Fruit fly (Drosophila melanogaster): ENCODE data around the gene CG31668.

CG31668 gene

DNA sequence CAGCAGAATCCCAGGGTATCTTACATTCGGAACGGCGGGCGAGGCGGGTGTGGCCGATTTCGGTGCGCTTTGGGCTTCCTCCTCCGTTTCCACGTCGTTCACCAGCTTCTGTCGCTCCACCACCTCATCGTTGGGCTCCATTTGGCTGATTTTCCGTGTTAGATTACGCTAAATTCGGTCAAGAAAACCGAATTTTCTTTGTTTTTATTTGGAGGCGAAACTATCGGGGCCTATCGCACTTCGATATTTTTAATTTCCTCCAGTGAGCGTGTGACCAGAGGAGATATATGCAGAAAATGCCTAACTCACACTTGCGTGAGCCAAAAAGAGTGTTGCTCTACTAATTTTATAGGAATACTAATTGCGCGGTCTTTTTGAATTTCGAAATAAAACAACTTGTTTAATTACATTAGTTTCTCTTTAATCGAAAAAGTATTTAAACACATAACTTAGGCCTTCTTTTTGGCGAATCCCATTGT, 13.8 kb downstream of the CG31668 start, which contains the start of gene CG10874 (continued):
- TF ChIP-seq hkb (optimal IDR thresholded peaks at IDR 0.05), result peak; percentile 58
- no peak for TF ChIP-seq hkb (GFP tag; IDR thresholded peaks at IDR 0.05)
- TF ChIP-seq Fer1 (GFP tag; optimal IDR thresholded peaks at IDR 0.05), result peak; percentile 11
- no peak for TF ChIP-seq cas (GFP tag; IDR thresholded peaks at IDR 0.05)
- TF ChIP-seq Tbp (GFP tag; optimal IDR thresholded peaks at IDR 0.05), result no peak
- peak; percentile 4 for TF ChIP-seq gem (tag; optimal IDR thresholded peaks at IDR 0.05)
- peak; percentile 70 for TF ChIP-seq CG2116 (GFP tag; optimal IDR thresholded peaks at IDR 0.05)
- TF ChIP-seq CG1832 (GFP tag; optimal IDR thresholded peaks at IDR 0.05), result no peak
- TF ChIP-seq CG10565 (GFP tag; optimal IDR thresholded peaks at IDR 0.05), result no peak
- TF ChIP-seq CG3995 (GFP tag; optimal IDR thresholded peaks at IDR 0.05), result no peak
- TF ChIP-seq Nf-YA (GFP tag; IDR thresholded peaks at IDR 0.05), result no peak
- TF ChIP-seq Stat92E (GFP tag; optimal IDR thresholded peaks at IDR 0.05), result no peak
- TF ChIP-seq wor (GFP tag; IDR thresholded peaks at IDR 0.05), result no peak
- TF ChIP-seq CG5180 (GFP tag; optimal IDR thresholded peaks at IDR 0.05), result no peak
- TF ChIP-seq Sox100B (GFP tag; optimal IDR thresholded peaks at IDR 0.05), result no peak
- TF ChIP-seq HmgD (GFP tag; optimal IDR thresholded peaks at IDR 0.05), result peak; percentile 51
- no peak for TF ChIP-seq Hmx (GFP tag; optimal IDR thresholded peaks at IDR 0.05)
- no peak for TF ChIP-seq Gug (GFP tag; IDR thresholded peaks at IDR 0.05)
- peak; percentile 98 for TF ChIP-seq gfzf (GFP tag; optimal IDR thresholded peaks at IDR 0.05)
- no peak for TF ChIP-seq Kr (GFP tag; optimal IDR thresholded peaks at IDR 0.05)
- TF ChIP-seq CG8359 (GFP tag; optimal IDR thresholded peaks at IDR 0.05; ENCODE audit: borderline replicate concordance), result no peak
- TF ChIP-seq CG10979 (tag; optimal IDR thresholded peaks at IDR 0.05), result peak; percentile 4
- TF ChIP-seq CG2199 (GFP tag; IDR thresholded peaks at IDR 0.05), result no peak
- no peak for TF ChIP-seq lilli (GFP tag; optimal IDR thresholded peaks at IDR 0.05)
- TF ChIP-seq so (GFP tag; IDR thresholded peaks at IDR 0.05), result no peak
- peak; percentile 56 for TF ChIP-seq nmo (GFP tag; optimal IDR thresholded peaks at IDR 0.05)
- no peak for TF ChIP-seq CG11398 (GFP tag; optimal IDR thresholded peaks at IDR 0.05)
- TF ChIP-seq grau (tag; optimal IDR thresholded peaks at IDR 0.05), result peak; percentile 10
- no peak for TF ChIP-seq zfh1 (GFP tag; IDR thresholded peaks at IDR 0.05)
- no peak for TF ChIP-seq bbx (GFP tag; IDR thresholded peaks at IDR 0.05; ENCODE audit: partially characterized antibody)
- TF ChIP-seq mld (GFP tag; IDR thresholded peaks at IDR 0.05; ENCODE audit: partially characterized antibody), result no peak
- no peak for TF ChIP-seq ase (GFP tag; IDR thresholded peaks at IDR 0.05)
- TF ChIP-seq HLHmδ (GFP tag; optimal IDR thresholded peaks at IDR 0.05), result no peak
- no peak for TF ChIP-seq CG11085 (GFP tag; IDR thresholded peaks at IDR 0.05)
- no peak for TF ChIP-seq ro (GFP tag; IDR thresholded peaks at IDR 0.05)
- peak; percentile 6 for TF ChIP-seq Nf-YB (GFP tag; optimal IDR thresholded peaks at IDR 0.05)
- no peak for TF ChIP-seq CG10209 (GFP tag; optimal IDR thresholded peaks at IDR 0.05)
- TF ChIP-seq CG8388 (GFP tag; optimal IDR thresholded peaks at IDR 0.05), result no peak
- no peak for TF ChIP-seq tna (GFP tag; IDR thresholded peaks at IDR 0.05; ENCODE audit: partially characterized antibody)
- TF ChIP-seq CG8765 (GFP tag; IDR thresholded peaks at IDR 0.05), result no peak
- TF ChIP-seq CG4707 (GFP tag; optimal IDR thresholded peaks at IDR 0.05), result no peak
- peak; percentile 65 for TF ChIP-seq sens (GFP tag)
- peak; percentile 6 for TF ChIP-seq nom (GFP tag; optimal IDR thresholded peaks at IDR 0.05)
- no peak for TF ChIP-seq pros (GFP tag; optimal IDR thresholded peaks at IDR 0.05)
- TF ChIP-seq Sry-β (GFP tag; optimal IDR thresholded peaks at IDR 0.05), result no peak
- peak; percentile 12 for TF ChIP-seq CG12659 (GFP tag; optimal IDR thresholded peaks at IDR 0.05)
- TF ChIP-seq btn (GFP tag; optimal IDR thresholded peaks at IDR 0.05), result no peak
- TF ChIP-seq CG17912 (GFP tag; optimal IDR thresholded peaks at IDR 0.05), result no peak
- TF ChIP-seq otp (GFP tag; IDR thresholded peaks at IDR 0.05), result no peak
- no peak for TF ChIP-seq ken (GFP tag; IDR thresholded peaks at IDR 0.05)
- no peak for TF ChIP-seq CG32772 (GFP tag; IDR thresholded peaks at IDR 0.05)
